Worm (Caenorhabditis elegans) whole organism, L3 larva: ENCODE measurements around the gene mnp-1.

ENCODE experiments used
- ceh-82 ChIP-seq: fragments of 150-350 bp; optimal IDR thresholded peaks from 2 replicates; lab custom pipeline; 2014; ENCODE audit warnings: missing biosample characterization, missing genetic modification characterization
- egl-27 ChIP-seq: sonication (generic microtip); optimal IDR thresholded peaks from 4 replicates; lab custom pipeline; 2017; ENCODE audit warnings: missing biosample characterization, missing genetic modification reagents, missing genetic modification characterization
- elt-1 ChIP-seq: fragments of 150-350 bp; optimal IDR thresholded peaks from 2 replicates; lab custom pipeline; 2014; ENCODE audit warnings: missing biosample characterization, missing genetic modification characterization
- elt-3 ChIP-seq, 3 experiments: fragments of 150-350 bp in 1 of 3; sonication (generic microtip) in 2 of 3; optimal IDR thresholded peaks; 2 replicates in 2 of 3; 4 replicates in 1 of 3; lab custom pipeline; 2014 to 2017; ENCODE audit warnings: missing biosample characterization in 3 of 3, missing genetic modification characterization in 3 of 3
- fkh-10 ChIP-seq: sonication (generic microtip); optimal IDR thresholded peaks from 2 replicates; lab custom pipeline; 2017; ENCODE audit warnings: missing biosample characterization, missing genetic modification reagents, missing genetic modification characterization
- fkh-2 ChIP-seq: fragments of 150-350 bp; optimal IDR thresholded peaks from 2 replicates; lab custom pipeline; 2014; ENCODE audit warnings: missing biosample characterization, missing genetic modification reagents, missing genetic modification characterization
- jun-1 ChIP-seq: fragments of 150-350 bp; optimal IDR thresholded peaks from 2 replicates; lab custom pipeline; 2014; ENCODE audit warnings: missing biosample characterization, missing genetic modification reagents, missing genetic modification characterization
- lin-39 ChIP-seq: fragments of 150-350 bp; optimal IDR thresholded peaks from 2 replicates; lab custom pipeline; 2018; ENCODE audit warnings: missing biosample characterization, missing genetic modification reagents, missing genetic modification characterization
- mdl-1 ChIP-seq: fragments of 150-350 bp; optimal IDR thresholded peaks from 2 replicates; lab custom pipeline; 2014; ENCODE audit warnings: missing biosample characterization, missing genetic modification characterization
- nhr-11 ChIP-seq: fragments of 150-350 bp; optimal IDR thresholded peaks from 2 replicates; lab custom pipeline; 2014; ENCODE audit warnings: missing biosample characterization, missing genetic modification characterization
- nhr-25 ChIP-seq: sonication (generic microtip); optimal IDR thresholded peaks from 2 replicates; lab custom pipeline; 2017; ENCODE audit warnings: missing biosample characterization, missing genetic modification characterization
- skn-1 ChIP-seq: fragments of 150-350 bp; optimal IDR thresholded peaks from 2 replicates; lab custom pipeline; 2014; ENCODE audit warnings: missing biosample characterization, missing genetic modification characterization
- tbx-2 ChIP-seq: sonication (generic microtip); optimal IDR thresholded peaks from 2 replicates; lab custom pipeline; 2016; ENCODE audit warnings: mild to moderate bottlenecking, missing genetic modification characterization, missing compliant biosample characterization
- ztf-4 ChIP-seq: fragments of 150-350 bp; optimal IDR thresholded peaks from 2 replicates; lab custom pipeline; 2014; ENCODE audit warnings: missing biosample characterization, missing genetic modification characterization

DNA sequence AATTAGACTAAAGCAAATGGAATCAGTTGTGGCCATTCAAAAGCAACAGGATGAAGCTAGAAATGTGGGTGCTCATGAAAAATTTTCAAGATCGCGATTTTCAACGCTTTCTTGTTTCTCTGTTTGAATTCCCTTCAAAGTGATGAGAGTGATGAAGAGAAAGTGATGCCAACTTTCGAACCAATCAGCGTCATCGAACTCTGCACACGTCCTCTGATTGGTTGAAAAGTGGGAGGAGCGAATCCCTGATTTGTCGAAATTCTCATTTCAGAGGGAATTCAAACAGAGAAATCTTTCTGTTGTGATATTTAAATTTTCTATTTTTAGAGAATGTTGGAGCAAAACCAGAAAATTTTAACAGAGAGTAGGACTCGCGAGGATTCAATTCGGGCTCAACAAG is 25.7 kb downstream of the mnp-1 start:
- TF ChIP-seq fkh-2 (tag; lab: Kevin White, UChicago) (no peak), ceh-82 (tag; lab: Kevin White, UChicago) (no peak), lin-39 (tag; lab: Kevin White, UChicago) (no peak), nhr-11 (tag; lab: Kevin White, UChicago) (no peak), elt-1 (tag; lab: Kevin White, UChicago) (no peak), egl-27 (tag; lab: Kevin White, UChicago) (no peak), mdl-1 (tag; lab: Kevin White, UChicago) (no peak), fkh-10 (no peak), tbx-2 (tag; lab: Kevin White, UChicago) (no peak), nhr-25 (no peak), ztf-4 (tag; lab: Kevin White, UChicago) (no peak), jun-1 (tag; lab: Kevin White, UChicago) (no peak), skn-1 (no peak), elt-3 (tag; optimal IDR thresholded peaks at IDR 0.05; lab: Kevin White, UChicago) (no peak)
